Fruit fly (Drosophila melanogaster) whole organism, embryonic: Measurements from ENCODE around the gene phol.
A peak's percentile ranks its signal among the peaks of the same experiment; 100 is the strongest.

ENCODE experiments used
- Aef1 ChIP-seq: fragments of 200-800 bp; sonication (Bioruptor generic); IDR thresholded peaks from 3 replicates; pipeline ENCODE4 v1.3.6; 2022; ENCODE audit warnings: missing biosample characterization, missing genetic modification characterization
- CG11723 ChIP-seq: fragments of 200-800 bp; sonication (Bioruptor generic); optimal IDR thresholded peaks from 2 replicates; lab custom pipeline; 2017; ENCODE audit warnings: missing biosample characterization, mild to moderate bottlenecking, missing genetic modification characterization
- CG12744 ChIP-seq: fragments of 200-800 bp; sonication (Bioruptor generic); optimal IDR thresholded peaks from 2 replicates; lab custom pipeline; 2016; ENCODE audit warnings: missing biosample characterization, missing genetic modification characterization
- CG12942 ChIP-seq: fragments of 200-800 bp; sonication (Bioruptor generic); optimal IDR thresholded peaks from 3 replicates; lab custom pipeline; 2016; ENCODE audit warnings: missing biosample characterization, missing genetic modification characterization
- CG15696 ChIP-seq: fragments of 200-800 bp; sonication (Bioruptor generic); optimal IDR thresholded peaks from 2 replicates; lab custom pipeline; 2019; ENCODE audit warnings: missing biosample characterization, mild to moderate bottlenecking, missing genetic modification characterization, moderate library complexity
- CG18262 ChIP-seq: fragments of 200-800 bp; optimal IDR thresholded peaks from 3 replicates; lab custom pipeline; 2019; ENCODE audit warnings: missing biosample characterization, mild to moderate bottlenecking, missing genetic modification characterization, moderate library complexity
- CG18476 ChIP-seq: fragments of 200-800 bp; sonication (Bioruptor generic); optimal IDR thresholded peaks from 2 replicates; lab custom pipeline; 2016; ENCODE audit warnings: missing biosample characterization, mild to moderate bottlenecking, missing genetic modification characterization
- CG2202 ChIP-seq: fragments of 200-800 bp; sonication (Bioruptor generic); optimal IDR thresholded peaks from 2 replicates; lab custom pipeline; 2018; ENCODE audit warnings: missing biosample characterization, mild to moderate bottlenecking, missing genetic modification characterization
- CG31365 ChIP-seq: fragments of 200-800 bp; sonication (Bioruptor generic); optimal IDR thresholded peaks from 2 replicates; lab custom pipeline; 2018; ENCODE audit warnings: missing biosample characterization, mild to moderate bottlenecking, missing genetic modification characterization
- CG3163 ChIP-seq: fragments of 200-800 bp; sonication (Bioruptor generic); optimal IDR thresholded peaks from 3 replicates; lab custom pipeline; 2016; ENCODE audit warnings: missing biosample characterization, missing genetic modification characterization
- CG32767 ChIP-seq: fragments of 200-800 bp; sonication (Bioruptor generic); IDR thresholded peaks from 2 replicates; pipeline ENCODE4 v1.3.6; 2022; ENCODE audit warnings: missing biosample characterization, missing genetic modification characterization
- CG3281 ChIP-seq: fragments of 200-800 bp; sonication (Bioruptor generic); optimal IDR thresholded peaks from 3 replicates; lab custom pipeline; 2017; ENCODE audit warnings: missing biosample characterization, mild to moderate bottlenecking, missing genetic modification characterization
- CG4328 ChIP-seq: fragments of 200-800 bp; sonication (Bioruptor generic); optimal IDR thresholded peaks from 3 replicates; lab custom pipeline; 2017; ENCODE audit warnings: missing biosample characterization, missing genetic modification reagents, missing genetic modification characterization
- CG4617 ChIP-seq: fragments of 200-800 bp; sonication (Bioruptor generic); optimal IDR thresholded peaks from 3 replicates; lab custom pipeline; 2016; ENCODE audit warnings: missing biosample characterization, missing genetic modification characterization, borderline replicate concordance
- CG4730 ChIP-seq: fragments of 200-800 bp; sonication (Bioruptor generic); IDR thresholded peaks from 2 replicates; pipeline ENCODE4 v1.3.6; 2022; ENCODE audit warnings: missing biosample characterization, missing genetic modification characterization
- CG4820 ChIP-seq: fragments of 200-800 bp; sonication (Bioruptor generic); optimal IDR thresholded peaks from 3 replicates; lab custom pipeline; 2016; ENCODE audit warnings: missing biosample characterization, missing genetic modification characterization
- CG7839 ChIP-seq: fragments of 200-800 bp; sonication (Bioruptor generic); optimal IDR thresholded peaks from 3 replicates; lab custom pipeline; 2018; ENCODE audit warnings: missing biosample characterization, mild to moderate bottlenecking, missing genetic modification characterization, moderate library complexity
- CG8765 ChIP-seq: fragments of 200-800 bp; sonication (Bioruptor generic); IDR thresholded peaks from 2 replicates; pipeline ENCODE4 v1.3.6; 2022; ENCODE audit warnings: missing biosample characterization, missing genetic modification characterization
- CG9817 ChIP-seq: fragments of 200-800 bp; sonication (Bioruptor generic); optimal IDR thresholded peaks from 2 replicates; lab custom pipeline; 2018; ENCODE audit warnings: missing biosample characterization, mild to moderate bottlenecking, missing genetic modification characterization, moderate library complexity
- E2f2 ChIP-seq: fragments of 200-800 bp; sonication (Bioruptor generic); IDR thresholded peaks from 2 replicates; pipeline ENCODE4 v1.3.6; 2022; ENCODE audit warnings: missing biosample characterization, missing genetic modification characterization
- Fer3 ChIP-seq: fragments of 200-800 bp; sonication (Bioruptor generic); optimal IDR thresholded peaks from 2 replicates; lab custom pipeline; 2018; ENCODE audit warnings: missing biosample characterization, mild to moderate bottlenecking, missing genetic modification characterization, moderate library complexity
- Jarid2 ChIP-seq: fragments of 200-800 bp; sonication (Bioruptor generic); optimal IDR thresholded peaks from 3 replicates; lab custom pipeline; 2017; ENCODE audit warnings: mild to moderate bottlenecking, missing biosample characterization, missing genetic modification reagents, missing genetic modification characterization
- Med ChIP-seq: fragments of 200-800 bp; sonication (Bioruptor generic); peaks from one replicate; lab custom pipeline; 2016; ENCODE audit warnings: missing biosample characterization, missing genetic modification characterization, mild to moderate bottlenecking, inconsistent platforms, moderate library complexity
- Meics ChIP-seq: fragments of 200-800 bp; sonication (Bioruptor generic); optimal IDR thresholded peaks from 2 replicates; lab custom pipeline; 2017; ENCODE audit warnings: missing biosample characterization, mild to moderate bottlenecking, missing genetic modification characterization
- Neu2 ChIP-seq: fragments of 200-800 bp; sonication (Bioruptor generic); optimal IDR thresholded peaks from 3 replicates; lab custom pipeline; 2016; ENCODE audit warnings: missing biosample characterization, missing genetic modification characterization, borderline replicate concordance
- PHDP ChIP-seq: fragments of 200-800 bp; sonication (Bioruptor generic); optimal IDR thresholded peaks from 3 replicates; lab custom pipeline; 2018; ENCODE audit warnings: missing biosample characterization, mild to moderate bottlenecking, missing genetic modification characterization, moderate library complexity
- TFAM ChIP-seq: fragments of 200-800 bp; sonication (Bioruptor generic); optimal IDR thresholded peaks from 2 replicates; lab custom pipeline; 2017; ENCODE audit warnings: missing biosample characterization, missing genetic modification characterization, inconsistent platforms
- Taf1 ChIP-seq: fragments of 200-800 bp; sonication (Bioruptor generic); IDR thresholded peaks from 2 replicates; pipeline ENCODE4 v1.3.6; 2022; ENCODE audit warnings: missing biosample characterization, missing genetic modification characterization
- Trl ChIP-seq, 3 experiments: fragments of >200 bp in 2 of 3; fragments of 200-800 bp in 1 of 3; sonication (Bioruptor generic) in 1 of 3; optimal IDR thresholded peaks; 2 replicates in 1 of 3; 3 replicates in 2 of 3; lab custom pipeline; 2016 to 2017; ENCODE audit warnings: missing biosample characterization in 1 of 3, missing genetic modification characterization in 1 of 3
- ato ChIP-seq: fragments of 200-800 bp; sonication (Bioruptor generic); IDR thresholded peaks from 2 replicates; pipeline ENCODE4 v1.3.6; 2022; ENCODE audit warnings: missing biosample characterization, missing genetic modification characterization; ENCODE audit not compliant: partially characterized antibody
- bowl ChIP-seq: fragments of 200-800 bp; sonication (Bioruptor generic); IDR thresholded peaks from 2 replicates; pipeline ENCODE4 v1.3.6; 2022; ENCODE audit warnings: missing biosample characterization, missing genetic modification characterization
- danr ChIP-seq: fragments of 200-800 bp; sonication (Bioruptor generic); IDR thresholded peaks from 2 replicates; pipeline ENCODE4 v1.3.6; 2022; ENCODE audit warnings: missing biosample characterization, missing genetic modification characterization
- eve ChIP-seq, 2 experiments: fragments of >200 bp; optimal IDR thresholded peaks; 2 replicates each; lab custom pipeline; 2017; ENCODE audit warnings: missing biosample characterization in 2 of 2, missing genetic modification characterization in 2 of 2
- gce ChIP-seq: fragments of 200-800 bp; sonication (Bioruptor generic); IDR thresholded peaks from 3 replicates; pipeline ENCODE4 v1.3.6; 2022; ENCODE audit warnings: missing biosample characterization, missing genetic modification characterization
- jing ChIP-seq: fragments of 200-800 bp; sonication (Bioruptor generic); optimal IDR thresholded peaks from 2 replicates; lab custom pipeline; 2018; ENCODE audit warnings: missing biosample characterization, mild to moderate bottlenecking, missing genetic modification characterization
- kah ChIP-seq: fragments of 200-800 bp; sonication (Bioruptor generic); optimal IDR thresholded peaks from 2 replicates; lab custom pipeline; 2018; ENCODE audit warnings: missing biosample characterization, mild to moderate bottlenecking, missing genetic modification characterization
- kay ChIP-seq: fragments of 200-800 bp; sonication (Bioruptor generic); optimal IDR thresholded peaks from 2 replicates; lab custom pipeline; 2016; ENCODE audit warnings: missing biosample characterization, missing genetic modification characterization
- lmd ChIP-seq: fragments of 200-800 bp; sonication (Bioruptor generic); IDR thresholded peaks from 2 replicates; pipeline ENCODE4 v1.3.6; 2022; ENCODE audit warnings: missing biosample characterization, missing genetic modification characterization
- mld ChIP-seq: fragments of 200-800 bp; sonication (Bioruptor generic); IDR thresholded peaks from 3 replicates; pipeline ENCODE4 v1.3.6; 2022; ENCODE audit warnings: missing biosample characterization, missing genetic modification characterization; ENCODE audit not compliant: partially characterized antibody
- nerfin-1 ChIP-seq: fragments of 200-800 bp; sonication (Bioruptor generic); optimal IDR thresholded peaks from 3 replicates; lab custom pipeline; 2019; ENCODE audit warnings: missing biosample characterization, mild to moderate bottlenecking, missing genetic modification characterization, moderate library complexity
- nmo ChIP-seq: fragments of 200-800 bp; sonication (Bioruptor generic); optimal IDR thresholded peaks from 2 replicates; lab custom pipeline; 2018; ENCODE audit warnings: missing biosample characterization, mild to moderate bottlenecking, missing genetic modification characterization, moderate library complexity
- otp ChIP-seq: fragments of 200-800 bp; sonication (Bioruptor generic); IDR thresholded peaks from 3 replicates; pipeline ENCODE4, ENCODE4 v1.3.6; 2022; ENCODE audit warnings: missing biosample characterization, missing genetic modification characterization
- pan ChIP-seq, 4 experiments: fragments of >200 bp in 3 of 4; fragments of 200-800 bp in 1 of 4; sonication (Bioruptor generic) in 1 of 4; optimal IDR thresholded peaks in 3 of 4; IDR thresholded peaks in 1 of 4; 2 replicates each; pipeline versions ENCODE4 v1.3.6 to Lab custom; 2017 to 2022; ENCODE audit warnings: missing biosample characterization in 2 of 4, missing genetic modification characterization in 2 of 4, mixed read lengths in 1 of 4
- pros ChIP-seq: fragments of 200-800 bp; sonication (Bioruptor generic); optimal IDR thresholded peaks from 3 replicates; lab custom pipeline; 2019; ENCODE audit warnings: missing biosample characterization, mild to moderate bottlenecking, missing genetic modification characterization, moderate library complexity
- slbo ChIP-seq: fragments of 200-800 bp; sonication (Bioruptor generic); IDR thresholded peaks from 2 replicates; pipeline ENCODE4 v1.3.6; 2022; ENCODE audit warnings: missing biosample characterization, missing genetic modification characterization
- tgo ChIP-seq: fragments of 200-800 bp; sonication (Bioruptor generic); IDR thresholded peaks from 3 replicates; pipeline ENCODE4 v1.3.6; 2022; ENCODE audit warnings: missing biosample characterization, missing genetic modification characterization
- twi ChIP-seq: fragments of 200-800 bp; optimal IDR thresholded peaks from 2 replicates; lab custom pipeline; 2019; ENCODE audit warnings: missing biosample characterization, mild to moderate bottlenecking, missing genetic modification characterization, moderate library complexity
- tx ChIP-seq: fragments of 200-800 bp; sonication (Bioruptor generic); optimal IDR thresholded peaks from 2 replicates; lab custom pipeline; 2016; ENCODE audit warnings: missing biosample characterization, missing genetic modification characterization
- unc-4 ChIP-seq: fragments of 200-800 bp; sonication (Bioruptor generic); IDR thresholded peaks from 2 replicates; pipeline ENCODE4 v1.3.6; 2022; ENCODE audit warnings: missing biosample characterization, missing genetic modification characterization; ENCODE audit not compliant: partially characterized antibody

Gene phol

DNA sequence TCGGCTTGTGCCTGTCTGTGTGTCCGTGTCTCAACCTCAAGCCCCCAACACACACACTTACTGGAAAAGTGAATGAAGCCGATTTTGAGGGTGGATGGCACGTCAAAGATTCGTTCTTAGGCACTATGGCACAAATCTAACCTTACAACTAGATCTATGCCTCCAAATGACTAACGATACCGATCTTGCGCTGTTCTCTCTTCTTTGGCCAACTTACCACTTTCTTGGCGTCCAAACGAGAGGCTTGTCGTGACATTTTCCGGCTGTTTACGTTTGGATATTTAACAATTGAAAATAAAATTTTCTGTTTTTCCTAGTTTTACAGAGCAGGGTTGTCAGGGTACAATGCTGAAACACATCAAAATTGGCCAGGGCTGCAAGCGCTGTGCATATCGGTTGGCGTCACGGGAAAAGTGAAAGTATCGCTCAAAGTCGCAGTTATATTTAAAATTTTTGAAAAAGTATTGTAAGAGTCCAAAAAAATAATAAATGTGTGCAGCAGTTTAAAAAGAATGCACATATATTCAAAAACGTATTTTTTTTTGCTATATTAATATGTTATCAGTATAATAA, 14.1 kb downstream of the phol start, which contains the start of the genes Bet3 and Nf-YA (continued):
- no peak for TF ChIP-seq danr (GFP tag; lab: Robert Waterston, UW)
- no peak for TF ChIP-seq twi (tag; lab: Kevin White, UChicago)
- peak; percentile 40 for TF ChIP-seq CG3281 (GFP tag; lab: Kevin White, UChicago)
- peak; percentile 55 for TF ChIP-seq CG15696
- no peak for TF ChIP-seq CG2202 (tag; lab: Kevin White, UChicago)
- no peak for TF ChIP-seq CG8765 (GFP tag; lab: Robert Waterston, UW)
- TF ChIP-seq ato (GFP tag; lab: Robert Waterston, UW), result peak; percentile 20; the same call in 1 of the 2 replicates
- peak; percentile 41 for TF ChIP-seq CG7839
- TF ChIP-seq lmd, result peak; percentile 54
- no peak for TF ChIP-seq pros
- TF ChIP-seq tx (GFP tag; lab: Kevin White, UChicago), result peak; percentile 26
- TF ChIP-seq kah (GFP tag; lab: Kevin White, UChicago), result no peak
- TF ChIP-seq CG11723, result no peak
- no peak for TF ChIP-seq TFAM
- peak; percentile 20 for TF ChIP-seq Jarid2 (GFP tag; lab: Kevin White, UChicago)
- peak; percentile 86 for TF ChIP-seq unc-4 (GFP tag; lab: Robert Waterston, UW)
- TF ChIP-seq Trl (optimal IDR thresholded peaks at IDR 0.05; lab: Kevin White, UChicago), result no peak
- TF ChIP-seq Trl (GFP tag; optimal IDR thresholded peaks at IDR 0.05; lab: Kevin White, UChicago), result peak; percentile 39
- no peak for TF ChIP-seq bowl (GFP tag; lab: Robert Waterston, UW)
- TF ChIP-seq tgo (GFP tag; lab: Robert Waterston, UW), result no peak
- peak; percentile 58 for TF ChIP-seq CG9817
- peak; percentile 17 for TF ChIP-seq CG3163 (GFP tag; lab: Kevin White, UChicago)
- no peak for TF ChIP-seq eve (GFP tag; optimal IDR thresholded peaks at IDR 0.05; lab: Kevin White, UChicago)
- TF ChIP-seq E2f2 (GFP tag; lab: Robert Waterston, UW), result peak; percentile 34; the same call in 1 of the 2 replicates
- peak; percentile 13 for TF ChIP-seq CG12942
- peak; percentile 88 for TF ChIP-seq slbo
- TF ChIP-seq Aef1, result peak; percentile 50; the same call in 1 of the 3 replicates
- no peak for TF ChIP-seq CG18476 (GFP tag; lab: Kevin White, UChicago)
- no peak for TF ChIP-seq Taf1
- TF ChIP-seq Med (GFP tag; lab: Kevin White, UChicago), result peak; percentile 94
- peak; percentile 62; the same call in 1 of the 3 replicates for TF ChIP-seq mld (GFP tag; lab: Robert Waterston, UW)
- no peak for TF ChIP-seq gce
- TF ChIP-seq CG32767 (GFP tag; lab: Robert Waterston, UW), result no peak
- TF ChIP-seq CG31365 (tag; lab: Kevin White, UChicago), result no peak
- peak; percentile 49 for TF ChIP-seq Meics
- peak; percentile 28 for TF ChIP-seq CG18262
- TF ChIP-seq CG4820, result peak; percentile 14
- peak; percentile 16 for TF ChIP-seq Fer3 (tag; lab: Kevin White, UChicago)
- no peak for TF ChIP-seq pan (optimal IDR thresholded peaks at IDR 0.05; lab: Kevin White, UChicago)
- TF ChIP-seq pan (GFP tag; optimal IDR thresholded peaks at IDR 0.05 in 1 of 2, IDR thresholded peaks at IDR 0.05 in 1 of 2), result no peak
- TF ChIP-seq nmo (GFP tag; lab: Kevin White, UChicago), result peak; percentile 68
- TF ChIP-seq otp (GFP tag; lab: Robert Waterston, UW), result no peak
- TF ChIP-seq Neu2 (GFP tag; lab: Kevin White, UChicago), result no peak
- TF ChIP-seq CG12744 (GFP tag; lab: Kevin White, UChicago), result peak; percentile 21
- TF ChIP-seq PHDP, result no peak
- 0 out of 2 replicates have a peak, but pooled peaks have one; percentile 19 for TF ChIP-seq CG4730
- no peak for TF ChIP-seq CG4328
- TF ChIP-seq nerfin-1 (tag; lab: Kevin White, UChicago), result peak; percentile 35
- TF ChIP-seq CG4617 (GFP tag; lab: Kevin White, UChicago), result peak; percentile 90
- no peak for TF ChIP-seq kay
- no peak for TF ChIP-seq jing (GFP tag; lab: Kevin White, UChicago)
